Worm (Caenorhabditis elegans) whole organism, young adult: Measurements from ENCODE around the gene F52E1.5.

Source experiments
- mel-28 ChIP-seq: sonication (generic microtip); optimal IDR thresholded peaks from 2 replicates; lab custom pipeline; 2016; ENCODE audit warnings: borderline replicate concordance, mild to moderate bottlenecking, missing genetic modification characterization, missing compliant biosample characterization
- pha-4 ChIP-seq: fragments of 150-350 bp; sonication (generic microtip); optimal IDR thresholded peaks from 2 replicates; lab custom pipeline; 2014; ENCODE audit warnings: missing biosample characterization, missing genetic modification reagents, missing genetic modification characterization
- rcor-1 ChIP-seq: fragments of 200-800 bp; sonication (Bioruptor generic); IDR thresholded peaks from 2 replicates; pipeline ENCODE4 v1.3.6; 2022; ENCODE audit warnings: missing genetic modification reagents, missing genetic modification characterization, missing compliant biosample characterization

DNA sequence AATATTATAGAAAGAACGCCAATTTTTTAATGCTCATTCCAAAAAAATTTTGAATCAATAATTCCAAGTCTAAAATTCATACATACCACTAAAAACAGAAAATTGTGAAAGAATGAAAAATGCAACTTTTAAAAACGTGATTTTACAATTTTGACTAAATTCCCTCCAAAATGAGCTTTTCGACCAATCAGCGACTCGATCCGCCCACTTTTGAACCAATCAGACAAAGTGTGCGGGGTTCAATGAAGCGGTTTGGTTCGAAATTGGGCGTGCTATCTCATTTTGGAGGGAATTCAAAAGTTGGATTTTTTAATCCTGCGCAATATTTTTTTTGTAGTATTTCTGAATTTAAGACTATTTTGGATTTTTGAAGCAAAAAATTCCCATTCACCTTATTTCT lies 38.0 kb downstream of the F52E1.5 start:
- TF ChIP-seq pha-4 (tag; lab: Kevin White, UChicago) (no peak), rcor-1 (GFP tag; lab: Robert Waterston, UW) (no peak), mel-28 (tag; lab: Kevin White, UChicago) (no peak)
